Fruit fly (Drosophila melanogaster) whole organism, prepupa: ENCODE results near the gene CG2260.

Experiments used
- CG10631 ChIP-seq: fragments of 200-800 bp; sonication (Bioruptor generic); optimal IDR thresholded peaks from 2 replicates; lab custom pipeline; 2016; ENCODE audit warnings: missing biosample characterization, missing genetic modification characterization
- CG10669 ChIP-seq: fragments of 200-800 bp; sonication (Bioruptor generic); optimal IDR thresholded peaks from 3 replicates; lab custom pipeline; 2018; ENCODE audit warnings: missing biosample characterization, mild to moderate bottlenecking, missing genetic modification characterization, moderate library complexity
- CG11294 ChIP-seq: fragments of 200-800 bp; sonication (Bioruptor generic); IDR thresholded peaks from 2 replicates; pipeline ENCODE4 v1.3.6; 2022; ENCODE audit warnings: missing biosample characterization, missing genetic modification characterization
- CG11902 ChIP-seq: fragments of 200-800 bp; sonication (Bioruptor generic); optimal IDR thresholded peaks from 3 replicates; lab custom pipeline; 2016; ENCODE audit warnings: missing biosample characterization, missing genetic modification characterization
- CG15336 ChIP-seq: fragments of 200-800 bp; sonication (Bioruptor generic); IDR thresholded peaks from 2 replicates; pipeline ENCODE4 v1.3.6; 2022; ENCODE audit warnings: missing biosample characterization, missing genetic modification characterization
- CG1621 ChIP-seq: fragments of 200-800 bp; sonication (Bioruptor generic); optimal IDR thresholded peaks from 3 replicates; lab custom pipeline; 2018; ENCODE audit warnings: missing biosample characterization, mild to moderate bottlenecking, missing genetic modification characterization
- CG16779 ChIP-seq: fragments of 200-800 bp; sonication (Bioruptor generic); optimal IDR thresholded peaks from 3 replicates; lab custom pipeline; 2017; ENCODE audit warnings: missing biosample characterization, mild to moderate bottlenecking, missing genetic modification characterization
- CG3032 ChIP-seq: fragments of 200-800 bp; optimal IDR thresholded peaks from 2 replicates; lab custom pipeline; 2019; ENCODE audit warnings: missing biosample characterization, mild to moderate bottlenecking, missing genetic modification characterization, moderate library complexity
- CG31627 ChIP-seq: fragments of 200-800 bp; sonication (Bioruptor generic); optimal IDR thresholded peaks from 3 replicates; lab custom pipeline; 2016; ENCODE audit warnings: missing biosample characterization, missing genetic modification characterization
- CG32006 ChIP-seq: fragments of 200-800 bp; sonication (Bioruptor generic); optimal IDR thresholded peaks from 3 replicates; lab custom pipeline; 2017; ENCODE audit warnings: missing biosample characterization, mild to moderate bottlenecking, missing genetic modification characterization
- CG3919 ChIP-seq: fragments of 200-800 bp; sonication (Bioruptor generic); optimal IDR thresholded peaks from 3 replicates; lab custom pipeline; 2016; ENCODE audit warnings: missing biosample characterization, missing genetic modification characterization
- CG4318 ChIP-seq: fragments of 200-800 bp; sonication (Bioruptor generic); optimal IDR thresholded peaks from 3 replicates; lab custom pipeline; 2017; ENCODE audit warnings: missing biosample characterization, mild to moderate bottlenecking, missing genetic modification characterization
- CG6163 ChIP-seq: fragments of 200-800 bp; sonication (Bioruptor generic); IDR thresholded peaks from 3 replicates; pipeline ENCODE4 v1.3.6; 2022; ENCODE audit warnings: missing biosample characterization, missing genetic modification characterization
- CG6276 ChIP-seq: fragments of 200-800 bp; sonication (Bioruptor generic); optimal IDR thresholded peaks from 2 replicates; lab custom pipeline; 2017; ENCODE audit warnings: missing biosample characterization, mild to moderate bottlenecking, missing genetic modification characterization
- CG6792 ChIP-seq: fragments of 200-800 bp; sonication (Bioruptor generic); optimal IDR thresholded peaks from 3 replicates; lab custom pipeline; 2016; ENCODE audit warnings: missing biosample characterization, missing genetic modification characterization
- CG6808 ChIP-seq: fragments of 200-800 bp; sonication (Bioruptor generic); optimal IDR thresholded peaks from 3 replicates; lab custom pipeline; 2017; ENCODE audit warnings: missing biosample characterization, missing genetic modification characterization, mild to moderate bottlenecking, moderate library complexity, missing genetic modification reagents
- CG6854 ChIP-seq: fragments of 200-800 bp; sonication (Bioruptor generic); optimal IDR thresholded peaks from 2 replicates; lab custom pipeline; 2017; ENCODE audit warnings: missing biosample characterization, mild to moderate bottlenecking, missing genetic modification characterization
- CG8319 ChIP-seq: fragments of 200-800 bp; sonication (Bioruptor generic); optimal IDR thresholded peaks from 3 replicates; lab custom pipeline; 2016; ENCODE audit warnings: missing biosample characterization, missing genetic modification characterization
- CG8632 ChIP-seq: fragments of 200-800 bp; sonication (Bioruptor generic); optimal IDR thresholded peaks from 3 replicates; lab custom pipeline; 2016; ENCODE audit warnings: missing biosample characterization, missing genetic modification characterization
- Eip75B ChIP-seq: fragments of 200-800 bp; sonication (Bioruptor generic); optimal IDR thresholded peaks from 3 replicates; lab custom pipeline; 2016; ENCODE audit warnings: missing biosample characterization, missing genetic modification characterization
- Eip78C ChIP-seq: fragments of 200-800 bp; sonication (Bioruptor generic); peaks from one replicate; lab custom pipeline; 2016; ENCODE audit warnings: missing biosample characterization, missing genetic modification characterization
- Eip93F ChIP-seq: fragments of 200-800 bp; sonication (Bioruptor generic); optimal IDR thresholded peaks from 2 replicates; lab custom pipeline; 2016; ENCODE audit warnings: missing biosample characterization, mild to moderate bottlenecking, missing genetic modification characterization
- Hr39 ChIP-seq: fragments of 200-800 bp; sonication (Bioruptor generic); optimal IDR thresholded peaks from 2 replicates; lab custom pipeline; 2016; ENCODE audit warnings: missing biosample characterization, missing genetic modification characterization
- Hr4 ChIP-seq: fragments of 200-800 bp; sonication (Bioruptor generic); optimal IDR thresholded peaks from 3 replicates; lab custom pipeline; 2016; ENCODE audit warnings: missing biosample characterization, missing genetic modification characterization
- Met ChIP-seq: fragments of 200-800 bp; sonication (Bioruptor generic); optimal IDR thresholded peaks from 3 replicates; lab custom pipeline; 2016; ENCODE audit warnings: missing biosample characterization, missing genetic modification characterization
- OdsH ChIP-seq: fragments of 200-800 bp; sonication (Bioruptor generic); optimal IDR thresholded peaks from 3 replicates; lab custom pipeline; 2016; ENCODE audit warnings: missing biosample characterization, missing genetic modification characterization
- Smox ChIP-seq: fragments of 200-800 bp; sonication (Bioruptor generic); optimal IDR thresholded peaks from 3 replicates; lab custom pipeline; 2016; ENCODE audit warnings: missing biosample characterization, missing genetic modification characterization
- Sox15 ChIP-seq: fragments of 200-800 bp; sonication (Bioruptor generic); optimal IDR thresholded peaks from 3 replicates; lab custom pipeline; 2016; ENCODE audit warnings: missing biosample characterization, missing genetic modification characterization
- acj6 ChIP-seq: fragments of 200-800 bp; sonication (Bioruptor generic); optimal IDR thresholded peaks from 3 replicates; lab custom pipeline; 2016; ENCODE audit warnings: missing biosample characterization, missing genetic modification characterization
- cyc ChIP-seq: fragments of 200-800 bp; sonication (Bioruptor generic); optimal IDR thresholded peaks from 3 replicates; lab custom pipeline; 2016; ENCODE audit warnings: missing biosample characterization, missing genetic modification characterization
- dsx ChIP-seq: fragments of 200-800 bp; optimal IDR thresholded peaks from 3 replicates; lab custom pipeline; 2019; ENCODE audit warnings: missing biosample characterization, mild to moderate bottlenecking, missing genetic modification characterization, moderate library complexity; ENCODE audit not compliant: poor library complexity, severe bottlenecking
- eg ChIP-seq: fragments of 200-800 bp; sonication (Bioruptor generic); IDR thresholded peaks from 3 replicates; pipeline ENCODE4 v1.3.6; 2022; ENCODE audit warnings: missing biosample characterization, missing genetic modification characterization
- fd85E ChIP-seq: fragments of 200-800 bp; sonication (Bioruptor generic); optimal IDR thresholded peaks from 3 replicates; lab custom pipeline; 2016; ENCODE audit warnings: missing biosample characterization, missing genetic modification characterization
- fkh ChIP-seq: fragments of 200-800 bp; sonication (Bioruptor generic); optimal IDR thresholded peaks from 3 replicates; lab custom pipeline; 2017; ENCODE audit warnings: missing biosample characterization, mild to moderate bottlenecking, missing genetic modification characterization, moderate library complexity
- lz ChIP-seq: fragments of 200-800 bp; sonication (Bioruptor generic); optimal IDR thresholded peaks from 3 replicates; lab custom pipeline; 2016; ENCODE audit warnings: missing biosample characterization, missing genetic modification characterization
- net ChIP-seq: fragments of 200-800 bp; sonication (Bioruptor generic); optimal IDR thresholded peaks from 3 replicates; lab custom pipeline; 2016; ENCODE audit warnings: missing biosample characterization, missing genetic modification characterization
- salr ChIP-seq, 2 experiments: fragments of 200-800 bp; sonication (Bioruptor generic); optimal IDR thresholded peaks; 3 replicates each; lab custom pipeline; 2016 to 2018; ENCODE audit warnings: missing biosample characterization in 2 of 2, missing genetic modification characterization in 2 of 2, mild to moderate bottlenecking in 1 of 2
- spab ChIP-seq: fragments of 200-800 bp; sonication (Bioruptor generic); optimal IDR thresholded peaks from 2 replicates; lab custom pipeline; 2017; ENCODE audit warnings: missing biosample characterization, mild to moderate bottlenecking, missing genetic modification characterization, missing genetic modification reagents
- ss ChIP-seq, 2 experiments: fragments of 200-800 bp; sonication (Bioruptor generic); optimal IDR thresholded peaks; 2 replicates in 1 of 2; 3 replicates in 1 of 2; lab custom pipeline; 2017 to 2018; ENCODE audit warnings: mild to moderate bottlenecking in 2 of 2, missing biosample characterization in 2 of 2, missing genetic modification characterization in 2 of 2, moderate library complexity in 1 of 2
- svp ChIP-seq: fragments of 200-800 bp; sonication (Bioruptor generic); peaks from one replicate; lab custom pipeline; 2016; ENCODE audit warnings: missing biosample characterization, missing genetic modification characterization
- vri ChIP-seq: fragments of 200-800 bp; sonication (Bioruptor generic); optimal IDR thresholded peaks from 3 replicates; lab custom pipeline; 2016; ENCODE audit warnings: missing biosample characterization, mild to moderate bottlenecking, missing genetic modification characterization

CG2260 gene

DNA sequence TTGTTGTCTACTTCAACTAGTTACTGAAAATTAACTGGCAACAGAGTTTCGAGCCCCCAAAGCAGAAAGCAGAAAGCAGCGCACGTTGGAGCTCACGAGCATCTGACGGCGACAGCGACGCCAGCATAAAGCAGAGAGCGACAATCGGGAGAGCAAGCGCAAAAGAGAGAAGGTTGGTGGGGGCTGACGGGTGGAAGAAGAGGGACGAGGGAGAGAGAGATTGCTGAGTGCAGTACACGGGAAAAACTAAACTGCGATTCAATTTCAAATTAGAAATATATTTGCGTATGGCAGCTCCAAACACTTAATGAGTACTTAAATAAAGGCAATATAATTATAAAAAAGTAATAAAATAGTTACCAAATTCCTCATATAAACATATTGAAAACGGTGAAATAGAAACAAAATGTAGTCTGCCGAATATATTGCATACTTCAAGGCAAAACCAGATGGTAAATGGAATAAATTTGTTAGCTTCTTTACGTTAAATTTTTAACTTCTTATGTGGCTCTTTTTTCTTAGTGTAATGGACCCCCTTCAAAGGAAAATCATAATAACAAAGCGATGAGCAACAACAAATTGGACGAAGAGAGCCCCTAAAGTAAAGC lies 28.8 kb downstream of the CG2260 start (continued):
- TF ChIP-seq CG11294 (GFP tag; lab: Robert Waterston, UW) (peak; percentile 89; the same call in 1 of the 2 replicates), svp (GFP tag; lab: Kevin White, UChicago) (peak; percentile 97), fkh (GFP tag; lab: Kevin White, UChicago) (peak; percentile 61), Met (peak; percentile 96), vri (GFP tag; lab: Kevin White, UChicago) (peak; percentile 85), Eip75B (peak; percentile 95), eg (GFP tag; lab: Robert Waterston, UW) (peak; percentile 95), Eip93F (GFP tag; lab: Kevin White, UChicago) (peak; percentile 93), salr (GFP tag; optimal IDR thresholded peaks at IDR 0.05; lab: Kevin White, UChicago) (peak; percentile 87 to 95), net (GFP tag; lab: Kevin White, UChicago) (peak; percentile 93), acj6 (GFP tag; lab: Kevin White, UChicago) (peak; percentile 96), CG10631 (GFP tag; lab: Kevin White, UChicago) (peak; percentile 96), CG3919 (GFP tag; lab: Kevin White, UChicago) (peak; percentile 95), CG4318 (GFP tag; lab: Kevin White, UChicago) (peak; percentile 94), cyc (GFP tag; lab: Kevin White, UChicago) (peak; percentile 92), CG6163 (peak; percentile 93), Hr4 (GFP tag; lab: Kevin White, UChicago) (peak; percentile 94), CG1621 (tag; lab: Kevin White, UChicago) (peak; percentile 91), Hr39 (GFP tag; lab: Kevin White, UChicago) (peak; percentile 91), CG6808 (GFP tag; lab: Kevin White, UChicago) (peak; percentile 97), OdsH (peak; percentile 96), CG6854 (GFP tag; lab: Kevin White, UChicago) (peak; percentile 91), CG10669 (GFP tag; lab: Kevin White, UChicago) (peak; percentile 95), CG6792 (GFP tag; lab: Kevin White, UChicago) (peak; percentile 95), fd85E (GFP tag; lab: Kevin White, UChicago) (peak; percentile 68), CG31627 (GFP tag; lab: Kevin White, UChicago) (peak; percentile 91), spab (GFP tag; lab: Kevin White, UChicago) (peak; percentile 95), CG6276 (GFP tag; lab: Kevin White, UChicago) (peak; percentile 96), CG3032 (tag; lab: Kevin White, UChicago) (peak; percentile 97), CG15336 (peak; percentile 97), CG32006 (GFP tag; lab: Kevin White, UChicago) (peak; percentile 97), Eip78C (GFP tag; lab: Kevin White, UChicago) (peak; percentile 99), CG8632 (peak; percentile 96), CG8319 (peak; percentile 91), CG11902 (GFP tag; lab: Kevin White, UChicago) (peak; percentile 87), dsx (GFP tag; lab: Kevin White, UChicago) (peak; percentile 93), Smox (GFP tag; lab: Kevin White, UChicago) (peak; percentile 99), Sox15 (peak; percentile 92), lz (peak; percentile 95), ss (GFP tag; optimal IDR thresholded peaks at IDR 0.05; lab: Kevin White, UChicago) (peak; percentile 96 to 97), CG16779 (tag; lab: Kevin White, UChicago) (peak; percentile 95)
